Worm (Caenorhabditis elegans) whole organism, young adult: ENCODE measurements around the gene T27E7.9.

Source experiments
- B0035.1 ChIP-seq: sonication (generic microtip); optimal IDR thresholded peaks from 2 replicates; lab custom pipeline; 2016; ENCODE audit warnings: missing genetic modification characterization, mild to moderate bottlenecking, missing compliant biosample characterization, missing genotype, missing genetic modification reagents
- B0261.1 ChIP-seq: sonication (generic microtip); optimal IDR thresholded peaks from 2 replicates; lab custom pipeline; 2016; ENCODE audit warnings: mild to moderate bottlenecking, missing genetic modification characterization, moderate library complexity, missing compliant biosample characterization
- D2030.7 ChIP-seq: fragments of 200-800 bp; sonication (Bioruptor generic); IDR thresholded peaks from 2 replicates; pipeline ENCODE4 v1.3.6; 2022; ENCODE audit warnings: missing genetic modification reagents, missing genetic modification characterization, missing compliant biosample characterization
- F37B4.10 ChIP-seq: fragments of 200-800 bp; sonication (Bioruptor generic); IDR thresholded peaks from 2 replicates; pipeline ENCODE4 v1.3.6; 2022; ENCODE audit warnings: missing genetic modification characterization, missing compliant biosample characterization
- K11D2.4 ChIP-seq: fragments of 200-800 bp; sonication (Bioruptor generic); IDR thresholded peaks from 2 replicates; pipeline ENCODE4 v1.3.6; 2022; ENCODE audit warnings: missing genetic modification reagents, missing genetic modification characterization, missing compliant biosample characterization
- T07F8.4 ChIP-seq: sonication (generic microtip); optimal IDR thresholded peaks from 2 replicates; lab custom pipeline; 2016; ENCODE audit warnings: mild to moderate bottlenecking, missing genetic modification characterization, moderate library complexity, missing compliant biosample characterization
- Y53F4B.3 ChIP-seq: fragments of 200-800 bp; sonication (Bioruptor generic); IDR thresholded peaks from 2 replicates; pipeline ENCODE4 v1.3.6; 2022; ENCODE audit warnings: missing genetic modification reagents, missing genetic modification characterization, missing compliant biosample characterization
- Y95B8A.8 ChIP-seq: fragments of 200-800 bp; sonication (Bioruptor generic); IDR thresholded peaks from 2 replicates; pipeline ENCODE4 v1.3.6; 2022; ENCODE audit warnings: missing genetic modification reagents, missing genetic modification characterization, missing compliant biosample characterization
- aptf-2 ChIP-seq: fragments of 200-800 bp; sonication (Bioruptor generic); conservative IDR thresholded peaks from 2 replicates; pipeline ENCODE4 v1.3.6; 2022; ENCODE audit warnings: missing genetic modification reagents, missing genetic modification characterization, missing compliant biosample characterization
- attf-5 ChIP-seq: fragments of 200-800 bp; sonication (Bioruptor generic); optimal IDR thresholded peaks from 2 replicates; lab custom pipeline; 2018; ENCODE audit warnings: mild to moderate bottlenecking, missing genetic modification characterization, missing compliant biosample characterization
- attf-6 ChIP-seq: fragments of 200-800 bp; sonication (Bioruptor generic); IDR thresholded peaks from 2 replicates; pipeline ENCODE4 v1.3.6; 2022; ENCODE audit warnings: missing genetic modification reagents, missing genetic modification characterization, missing compliant biosample characterization
- ccch-3 ChIP-seq: fragments of 200-800 bp; sonication (Bioruptor generic); optimal IDR thresholded peaks from 2 replicates; lab custom pipeline; 2018; ENCODE audit warnings: mild to moderate bottlenecking, missing genetic modification characterization, missing compliant biosample characterization
- ceh-100 ChIP-seq: fragments of 200-800 bp; sonication (Bioruptor generic); IDR thresholded peaks from 2 replicates; pipeline ENCODE4 v1.3.6; 2022; ENCODE audit warnings: missing genetic modification reagents, missing genetic modification characterization, missing compliant biosample characterization
- ceh-58 ChIP-seq: fragments of 200-800 bp; sonication (Bioruptor generic); IDR thresholded peaks from 2 replicates; pipeline ENCODE4 v1.3.6; 2022; ENCODE audit warnings: missing genetic modification characterization, missing compliant biosample characterization
- hlh-12 ChIP-seq: sonication (generic microtip); optimal IDR thresholded peaks from 2 replicates; lab custom pipeline; 2016; ENCODE audit warnings: missing genetic modification characterization, missing compliant biosample characterization
- hmg-20 ChIP-seq: fragments of 200-800 bp; sonication (Bioruptor generic); IDR thresholded peaks from 2 replicates; pipeline ENCODE4 v1.3.6; 2022; ENCODE audit warnings: missing genetic modification reagents, missing genetic modification characterization, missing compliant biosample characterization
- lin-35 ChIP-seq, 3 experiments: fragments of 150-350 bp in 2 of 3; sonication (generic microtip) in 1 of 3; optimal IDR thresholded peaks; 2 replicates each; lab custom pipeline; 2014 to 2018; ENCODE audit warnings: missing biosample characterization in 3 of 3, missing genetic modification characterization in 3 of 3, missing genetic modification reagents in 3 of 3
- lsl-1 ChIP-seq: fragments of 200-800 bp; sonication (Bioruptor generic); optimal IDR thresholded peaks from 2 replicates; lab custom pipeline; 2018; ENCODE audit warnings: mild to moderate bottlenecking, missing genetic modification characterization, moderate library complexity, missing compliant biosample characterization
- lsy-27 ChIP-seq: sonication (generic microtip); optimal IDR thresholded peaks from 2 replicates; lab custom pipeline; 2017; ENCODE audit warnings: missing genetic modification characterization, mild to moderate bottlenecking, missing compliant biosample characterization, antibody characterized with exemption, missing genotype, borderline replicate concordance; ENCODE audit not compliant: insufficient read depth
- madf-6 ChIP-seq: fragments of 200-800 bp; sonication (Bioruptor generic); IDR thresholded peaks from 2 replicates; pipeline ENCODE4 v1.3.6; 2022; ENCODE audit warnings: missing genetic modification reagents, missing genetic modification characterization, missing compliant biosample characterization
- nfya-2 ChIP-seq: fragments of 200-800 bp; sonication (Bioruptor generic); IDR thresholded peaks from 2 replicates; pipeline ENCODE4 v1.3.6; 2022; ENCODE audit warnings: missing genetic modification reagents, missing genetic modification characterization, missing compliant biosample characterization
- nfyb-1 ChIP-seq: fragments of 200-800 bp; sonication (Bioruptor generic); IDR thresholded peaks from 2 replicates; pipeline ENCODE4 v1.3.6; 2022; ENCODE audit warnings: missing genetic modification reagents, missing genetic modification characterization, missing compliant biosample characterization
- nhr-179 ChIP-seq: sonication (generic microtip); optimal IDR thresholded peaks from 2 replicates; lab custom pipeline; 2016; ENCODE audit warnings: mild to moderate bottlenecking, missing genetic modification characterization, missing compliant biosample characterization
- nhr-80 ChIP-seq: sonication (generic microtip); optimal IDR thresholded peaks from 2 replicates; lab custom pipeline; 2016; ENCODE audit warnings: missing genetic modification characterization, missing compliant biosample characterization
- pha-4 ChIP-seq: fragments of 150-350 bp; sonication (generic microtip); optimal IDR thresholded peaks from 2 replicates; lab custom pipeline; 2014; ENCODE audit warnings: missing biosample characterization, missing genetic modification reagents, missing genetic modification characterization
- rcor-1 ChIP-seq: fragments of 200-800 bp; sonication (Bioruptor generic); IDR thresholded peaks from 2 replicates; pipeline ENCODE4 v1.3.6; 2022; ENCODE audit warnings: missing genetic modification reagents, missing genetic modification characterization, missing compliant biosample characterization
- repo-1 ChIP-seq: sonication (generic microtip); optimal IDR thresholded peaks from 2 replicates; lab custom pipeline; 2017; ENCODE audit warnings: mild to moderate bottlenecking, missing genetic modification characterization, missing compliant biosample characterization
- snpc-3.4 ChIP-seq: sonication (generic microtip); optimal IDR thresholded peaks from 2 replicates; lab custom pipeline; 2017; ENCODE audit warnings: missing genetic modification characterization, mild to moderate bottlenecking, missing compliant biosample characterization, antibody characterized with exemption, moderate library complexity, missing genotype, missing genetic modification reagents
- snpc-4 ChIP-seq, 5 experiments: fragments of 150-350 bp in 1 of 5; sonication (generic microtip) in 4 of 5; optimal IDR thresholded peaks; 2 replicates each; lab custom pipeline; 2014 to 2018; ENCODE audit warnings: missing genetic modification characterization in 5 of 5, missing biosample characterization in 3 of 5, antibody characterized with exemption in 2 of 5, mild to moderate bottlenecking in 2 of 5, missing compliant biosample characterization in 2 of 5, missing genotype in 2 of 5, moderate library complexity in 2 of 5, missing genetic modification reagents in 1 of 5
- somi-1 ChIP-seq: fragments of 200-800 bp; sonication (Bioruptor generic); optimal IDR thresholded peaks from 2 replicates; lab custom pipeline; 2018; ENCODE audit warnings: mild to moderate bottlenecking, missing genetic modification characterization, missing compliant biosample characterization
- unc-130 ChIP-seq: sonication (generic microtip); optimal IDR thresholded peaks from 2 replicates; lab custom pipeline; 2016; ENCODE audit warnings: missing genetic modification reagents, missing genetic modification characterization, missing compliant biosample characterization
- zim-3 ChIP-seq: sonication (generic microtip); optimal IDR thresholded peaks from 2 replicates; lab custom pipeline; 2017; ENCODE audit warnings: mild to moderate bottlenecking, missing genetic modification characterization, moderate library complexity, missing compliant biosample characterization
- ztf-22 ChIP-seq: fragments of 200-800 bp; sonication (Bioruptor generic); optimal IDR thresholded peaks from 2 replicates; lab custom pipeline; 2018; ENCODE audit warnings: mild to moderate bottlenecking, missing genetic modification characterization, moderate library complexity, missing compliant biosample characterization
- ztf-6 ChIP-seq: fragments of 200-800 bp; sonication (Bioruptor generic); IDR thresholded peaks from 2 replicates; pipeline ENCODE4 v1.3.6; 2022; ENCODE audit warnings: missing genetic modification reagents, missing genetic modification characterization, missing compliant biosample characterization

Gene T27E7.9

ce11 chrIV:14571626-14572025, 22.4 kb upstream of the T27E7.9 start:
- TF ChIP-seq T07F8.4 (no peak), hlh-12 (no peak), snpc-3.4 (tag; lab: Kevin White, UChicago) (no peak), F37B4.10 (GFP tag; lab: Robert Waterston, UW) (0 out of 2 replicates have a peak, but pooled peaks have one; percentile 81), unc-130 (GFP tag; lab: Kevin White, UChicago) (no peak)

ce11 chrIV:14565062-14565461, 15.9 kb upstream of the T27E7.9 start, which contains the start of gene Y57G11B.2:
TSS of gene Y57G11B.2 (plus strand) at chrIV:14565362.
- no peak for TF ChIP-seq ztf-22 (GFP tag; lab: Kevin White, UChicago)
- no peak for TF ChIP-seq nhr-179
- no peak for TF ChIP-seq nfya-2 (GFP tag; lab: Robert Waterston, UW)
- no peak for TF ChIP-seq attf-5
- no peak for TF ChIP-seq lsy-27 (tag; lab: Kevin White, UChicago)
- TF ChIP-seq, all 124 proteins: peak for 0

ce11 chrIV:14562649-14563268, 13.6 kb upstream of the T27E7.9 start:
- TF ChIP-seq snpc-4 (GFP tag; optimal IDR thresholded peaks at IDR 0.05; lab: Kevin White, UChicago) (peak; percentile 34), snpc-4 (tag; optimal IDR thresholded peaks at IDR 0.05; lab: Kevin White, UChicago) (peak; percentile 8 to 87 (median 44)), nhr-80 (tag; lab: Kevin White, UChicago) (peak; percentile 44), attf-6 (GFP tag; lab: Robert Waterston, UW) (peak; percentile 27; the same call in 1 of the 2 replicates), nfyb-1 (no peak), ccch-3 (no peak), hmg-20 (GFP tag; lab: Robert Waterston, UW) (no peak), rcor-1 (no peak), zim-3 (tag; lab: Kevin White, UChicago) (no peak), D2030.7 (GFP tag; lab: Robert Waterston, UW) (no peak)
- TF ChIP-seq, all 124 proteins: peak for 3

- TF ChIP-seq K11D2.4 (GFP tag; lab: Robert Waterston, UW) (no peak), pha-4 (tag; lab: Kevin White, UChicago) (peak; percentile 20)
Measured at ce11 chrIV:14561677-14562076, 12.5 kb upstream of the T27E7.9 start.

- TF ChIP-seq lsl-1 (no peak), repo-1 (tag; lab: Kevin White, UChicago) (no peak), Y53F4B.3 (no peak), ceh-58 (GFP tag; lab: Robert Waterston, UW) (no peak), somi-1 (GFP tag; lab: Kevin White, UChicago) (no peak), ccch-3 (no peak), ceh-100 (no peak), ztf-22 (GFP tag; lab: Kevin White, UChicago) (no peak), aptf-2 (GFP tag; lab: Robert Waterston, UW) (no peak)
Measured at ce11 chrIV:14559267-14559666, 10.1 kb upstream of the T27E7.9 start.

- TF ChIP-seq madf-6 (no peak), Y95B8A.8 (GFP tag; lab: Robert Waterston, UW) (no peak), B0035.1 (tag; lab: Kevin White, UChicago) (no peak), ceh-58 (GFP tag; lab: Robert Waterston, UW) (no peak), lsy-27 (tag; lab: Kevin White, UChicago) (no peak), ztf-6 (no peak), somi-1 (GFP tag; lab: Kevin White, UChicago) (no peak), lin-35 (GFP tag; optimal IDR thresholded peaks at IDR 0.05; lab: Kevin White, UChicago) (no peak), T07F8.4 (no peak), unc-130 (GFP tag; lab: Kevin White, UChicago) (no peak), aptf-2 (GFP tag; lab: Robert Waterston, UW) (no peak), B0261.1 (tag; lab: Kevin White, UChicago) (no peak), nfya-2 (GFP tag; lab: Robert Waterston, UW) (no peak), F37B4.10 (GFP tag; lab: Robert Waterston, UW) (no peak)
Measured at ce11 chrIV:14557642-14558041, 8.4 kb upstream of the T27E7.9 start.
